Fruit fly (Drosophila melanogaster): ENCODE results near the gene Prx6a.

DNA sequence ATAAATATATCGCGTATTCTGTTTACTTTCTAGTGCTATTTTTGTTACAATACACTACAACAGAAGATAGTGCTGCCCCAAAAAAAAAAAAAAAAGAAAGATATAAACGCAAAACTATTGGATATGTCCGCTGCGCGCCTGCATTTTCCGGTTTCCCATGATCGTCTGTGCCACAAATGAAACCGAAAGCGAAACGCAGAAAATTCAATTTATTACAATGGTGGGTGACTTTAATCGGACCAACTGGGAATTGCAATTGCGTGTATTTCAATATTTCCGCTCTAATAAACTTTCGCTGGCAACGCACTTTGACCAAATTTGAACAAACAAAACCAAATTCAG is 15.4 kb downstream of the Prx6a start:
- TF ChIP-seq sqz (GFP tag; optimal IDR thresholded peaks at IDR 0.05) = no peak
- TF ChIP-seq CG5245 (GFP tag; optimal IDR thresholded peaks at IDR 0.05) = no peak
- TF ChIP-seq crp (GFP tag; optimal IDR thresholded peaks at IDR 0.05) = no peak
- TF ChIP-seq eve (GFP tag; optimal IDR thresholded peaks at IDR 0.05) = no peak
- TF ChIP-seq Sry-δ (GFP tag; optimal IDR thresholded peaks at IDR 0.05) = no peak
- TF ChIP-seq Sox100B (GFP tag; optimal IDR thresholded peaks at IDR 0.05) = no peak
- TF ChIP-seq Opbp (GFP tag; IDR thresholded peaks at IDR 0.05; ENCODE audit: partially characterized antibody) = no peak
- TF ChIP-seq ci (GFP tag; IDR thresholded peaks at IDR 0.05) = no peak; the same call in 2 of the 3 replicates
